Worm (Caenorhabditis elegans) whole organism, L4 larva: ENCODE results near the gene H14A12.3.

Source experiments
- R02D3.7 ChIP-seq: fragments of 150-350 bp; sonication (generic microtip); optimal IDR thresholded peaks from 3 replicates; lab custom pipeline; 2014; ENCODE audit warnings: missing biosample characterization, missing genetic modification characterization
- T26A8.4 ChIP-seq: fragments of 200-800 bp; sonication (Bioruptor generic); IDR thresholded peaks from 2 replicates; pipeline ENCODE4 v1.3.6; 2022; ENCODE audit warnings: missing genetic modification characterization, missing compliant biosample characterization
- aly-2 ChIP-seq: sonication (generic microtip); optimal IDR thresholded peaks from 2 replicates; lab custom pipeline; 2018; ENCODE audit warnings: missing biosample characterization, missing genetic modification characterization
- egl-27 ChIP-seq: sonication (generic microtip); optimal IDR thresholded peaks from 3 replicates; lab custom pipeline; 2017; ENCODE audit warnings: missing biosample characterization, missing genetic modification reagents, missing genetic modification characterization
- jun-1 ChIP-seq: fragments of 150-350 bp; optimal IDR thresholded peaks from 2 replicates; lab custom pipeline; 2014; ENCODE audit warnings: missing biosample characterization, missing genetic modification reagents, missing genetic modification characterization
- lin-13 ChIP-seq: fragments of 150-350 bp; optimal IDR thresholded peaks from 2 replicates; lab custom pipeline; 2014; ENCODE audit warnings: missing biosample characterization, missing genetic modification reagents, missing genetic modification characterization
- lin-38 ChIP-seq: fragments of 200-800 bp; sonication (Bioruptor generic); IDR thresholded peaks from 2 replicates; pipeline ENCODE4 v1.3.6; 2022; ENCODE audit warnings: missing genetic modification reagents, missing genetic modification characterization, missing compliant biosample characterization
- mxl-2 ChIP-seq: fragments of 200-800 bp; sonication (Bioruptor generic); conservative IDR thresholded peaks from 2 replicates; pipeline ENCODE4 v1.3.6; 2022; ENCODE audit warnings: missing genetic modification reagents, missing genetic modification characterization, missing compliant biosample characterization
- mxl-3 ChIP-seq: fragments of 200-800 bp; sonication (Bioruptor generic); optimal IDR thresholded peaks from 2 replicates; lab custom pipeline; 2018; ENCODE audit warnings: mild to moderate bottlenecking, missing genetic modification characterization, missing compliant biosample characterization
- nhr-10 ChIP-seq: fragments of 150-350 bp; optimal IDR thresholded peaks from 2 replicates; lab custom pipeline; 2014; ENCODE audit warnings: missing biosample characterization, missing genetic modification characterization
- nhr-111 ChIP-seq: fragments of 200-800 bp; sonication (Bioruptor generic); optimal IDR thresholded peaks from 2 replicates; lab custom pipeline; 2018; ENCODE audit warnings: mild to moderate bottlenecking, missing genetic modification characterization, missing compliant biosample characterization
- pha-4 ChIP-seq, 2 experiments: fragments of 150-350 bp in 1 of 2; fragments of 200-800 bp in 1 of 2; sonication (Bioruptor generic) in 1 of 2; IDR thresholded peaks in 1 of 2; optimal IDR thresholded peaks in 1 of 2; 2 replicates each; pipeline versions ENCODE4 v1.3.6 to Lab custom; 2014 to 2022; ENCODE audit warnings: missing genetic modification characterization in 2 of 2, missing genetic modification reagents in 2 of 2, missing biosample characterization in 1 of 2, missing compliant biosample characterization in 1 of 2
- unc-39 ChIP-seq: sonication (generic microtip); optimal IDR thresholded peaks from 2 replicates; lab custom pipeline; 2017; ENCODE audit warnings: missing biosample characterization, missing genetic modification characterization

- TF ChIP-seq lin-13 (GFP tag; lab: Kevin White, UChicago) (no peak), lin-38 (no peak), nhr-10 (tag; lab: Kevin White, UChicago) (no peak), nhr-111 (no peak), R02D3.7 (no peak), egl-27 (tag; lab: Kevin White, UChicago) (no peak), aly-2 (tag; lab: Kevin White, UChicago) (no peak), T26A8.4 (GFP tag; lab: Robert Waterston, UW) (no peak), pha-4 (GFP tag; IDR thresholded peaks at IDR 0.05; lab: Robert Waterston, UW) (no peak), pha-4 (tag; optimal IDR thresholded peaks at IDR 0.05; lab: Kevin White, UChicago) (no peak), jun-1 (tag; lab: Kevin White, UChicago) (no peak), unc-39 (tag; lab: Kevin White, UChicago) (no peak), mxl-3 (GFP tag; lab: Kevin White, UChicago) (no peak), mxl-2 (no peak)
Measured at ce11 chrIII:7484765-7485164, 21.2 kb downstream of the H14A12.3 start.
